Fruit fly (Drosophila melanogaster) whole organism, wandering third instar larva: ENCODE results near the gene CAH6.

Experiments used
- h ChIP-seq: fragments of 200-800 bp; sonication (Bioruptor generic); optimal IDR thresholded peaks from 3 replicates; lab custom pipeline; 2016; ENCODE audit warnings: missing biosample characterization, mild to moderate bottlenecking, missing genetic modification characterization
- lola ChIP-seq: fragments of >200 bp; optimal IDR thresholded peaks from 2 replicates; lab custom pipeline; 2017; ENCODE audit warnings: missing biosample characterization, missing genetic modification characterization
- pan ChIP-seq: fragments of >200 bp; optimal IDR thresholded peaks from 2 replicates; lab custom pipeline; 2017
- rgr ChIP-seq: fragments of 200-800 bp; sonication (Bioruptor generic); optimal IDR thresholded peaks from 3 replicates; lab custom pipeline; 2016; ENCODE audit warnings: missing biosample characterization, mild to moderate bottlenecking, missing genetic modification characterization
- sv ChIP-seq: fragments of 200-800 bp; sonication (Bioruptor generic); optimal IDR thresholded peaks from 3 replicates; lab custom pipeline; 2016; ENCODE audit warnings: missing biosample characterization, missing genetic modification characterization

DNA sequence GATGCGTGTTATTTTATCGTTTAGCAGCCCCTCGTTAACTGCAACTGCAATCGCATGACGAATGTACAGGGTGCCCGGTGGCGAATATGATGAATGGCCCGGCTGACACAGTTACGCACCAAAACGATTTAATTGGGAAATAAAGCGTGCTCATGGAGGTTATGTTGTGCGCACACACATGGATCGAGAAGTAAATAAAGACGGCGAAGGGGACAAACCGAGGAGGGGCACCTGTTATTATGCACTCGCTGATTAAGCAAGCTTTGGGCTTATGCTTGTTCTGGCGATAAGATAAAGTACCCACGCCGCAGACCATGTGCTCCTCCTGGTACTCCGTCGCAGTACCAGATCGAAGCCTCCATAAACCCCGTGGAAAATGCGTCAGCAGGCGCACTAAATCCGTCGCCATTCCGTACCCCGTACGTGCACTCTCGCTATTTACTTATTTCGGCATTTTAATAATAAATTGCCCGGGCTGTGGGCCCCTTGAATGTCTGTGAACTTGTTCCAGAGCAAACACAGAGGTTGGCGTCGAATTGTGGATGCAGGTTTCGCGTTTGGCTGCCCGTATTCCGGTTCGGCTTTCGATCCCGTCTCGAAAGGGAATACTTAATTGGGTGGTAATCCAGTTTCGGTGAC, 32.2 kb upstream of the CAH6 start:
- TF ChIP-seq sv (GFP tag; lab: Kevin White, UChicago): no peak
- no peak for TF ChIP-seq lola
- no peak for TF ChIP-seq pan (lab: Kevin White, UChicago)
- peak; percentile 79 for TF ChIP-seq h (GFP tag; lab: Kevin White, UChicago)
- TF ChIP-seq rgr: peak; percentile 80
